Worm (Caenorhabditis elegans): ENCODE measurements around the gene Y48A6C.4.

The Y48A6C.4 gene

ce11 chrIII:11112718-11113117 is 6.9 kb upstream of the Y48A6C.4 start (continued):
- TF ChIP-seq ztf-25 (GFP tag; IDR thresholded peaks at IDR 0.05) = 0 out of 2 replicates have a peak, but pooled peaks have one; percentile 41
- no peak for TF ChIP-seq madf-6 (GFP tag; IDR thresholded peaks at IDR 0.05)
- no peak for TF ChIP-seq efl-1 (GFP tag; optimal IDR thresholded peaks at IDR 0.05)
- TF ChIP-seq ZK185.1 (tag; optimal IDR thresholded peaks at IDR 0.05; ENCODE audit: poor library complexity, severe bottlenecking) = no peak
- TF ChIP-seq lin-54 (GFP tag; optimal IDR thresholded peaks at IDR 0.05) = peak; percentile 59
- TF ChIP-seq Y56A3A.18 (GFP tag; IDR thresholded peaks at IDR 0.05) = no peak
- no peak for TF ChIP-seq sdz-38 (tag; optimal IDR thresholded peaks at IDR 0.05)
- peak; percentile 55 for TF ChIP-seq hmg-1.2 (GFP tag; IDR thresholded peaks at IDR 0.05)
- TF ChIP-seq T07F8.4 (tag; optimal IDR thresholded peaks at IDR 0.05) = no peak
- TF ChIP-seq F57A8.1 (GFP tag; optimal IDR thresholded peaks at IDR 0.05) = no peak
- TF ChIP-seq atf-7 (tag; optimal IDR thresholded peaks at IDR 0.05) = no peak
- no peak for TF ChIP-seq Y67H2A.10 (GFP tag; conservative IDR thresholded peaks at IDR 0.05)
- no peak for TF ChIP-seq lsy-27 (tag; optimal IDR thresholded peaks at IDR 0.05; ENCODE audit: borderline replicate concordance, insufficient read depth)
- TF ChIP-seq repo-1 (tag; optimal IDR thresholded peaks at IDR 0.05) = no peak
- peak; percentile 49 for TF ChIP-seq lin-40 (tag; optimal IDR thresholded peaks at IDR 0.05)
- TF ChIP-seq nhr-80 (tag; optimal IDR thresholded peaks at IDR 0.05) = peak; percentile 58
- TF ChIP-seq cebp-1 (GFP tag; IDR thresholded peaks at IDR 0.05) = no peak
- TF ChIP-seq cebp-1 (tag; optimal IDR thresholded peaks at IDR 0.05) = peak; percentile 71
- peak; percentile 55 for TF ChIP-seq K12H6.12 (tag; optimal IDR thresholded peaks at IDR 0.05)
- TF ChIP-seq zim-3 (tag; optimal IDR thresholded peaks at IDR 0.05) = no peak
- no peak for TF ChIP-seq snpc-1.1 (tag; optimal IDR thresholded peaks at IDR 0.05; ENCODE audit: insufficient read depth)
- TF ChIP-seq sptf-2 (GFP tag; optimal IDR thresholded peaks at IDR 0.05) = no peak
- TF ChIP-seq sea-2 (GFP tag; IDR thresholded peaks at IDR 0.05) = no peak
- TF ChIP-seq nfyb-1 (GFP tag; IDR thresholded peaks at IDR 0.05) = 0 out of 2 replicates have a peak, but pooled peaks have one; percentile 61
- TF ChIP-seq B0261.1 (tag; optimal IDR thresholded peaks at IDR 0.05) = no peak
- TF ChIP-seq dox-1 (GFP tag; IDR thresholded peaks at IDR 0.05) = peak; percentile 90
- no peak for TF ChIP-seq ceh-40 (GFP tag; IDR thresholded peaks at IDR 0.05)
- no peak for TF ChIP-seq nhr-27 (tag; optimal IDR thresholded peaks at IDR 0.05)
- 0 out of 2 replicates have a peak, but pooled peaks have one; percentile 38 for TF ChIP-seq ekl-4 (GFP tag; IDR thresholded peaks at IDR 0.05)
- TF ChIP-seq F49E8.2 (tag; optimal IDR thresholded peaks at IDR 0.05; ENCODE audit: insufficient read depth) = no peak
- TF ChIP-seq hrde-1 (tag; optimal IDR thresholded peaks at IDR 0.05; ENCODE audit: borderline replicate concordance) = no peak
- no peak for TF ChIP-seq nfya-2 (GFP tag; IDR thresholded peaks at IDR 0.05)
- TF ChIP-seq D2030.7 (GFP tag; IDR thresholded peaks at IDR 0.05) = no peak
- TF ChIP-seq ztf-26 (tag; optimal IDR thresholded peaks at IDR 0.05) = no peak
- no peak for TF ChIP-seq F39B2.1 (GFP tag; IDR thresholded peaks at IDR 0.05)
- TF ChIP-seq zfh-2 (GFP tag; conservative IDR thresholded peaks at IDR 0.05) = peak; percentile 81
- peak; percentile 52; the same call in 1 of the 2 replicates for TF ChIP-seq ztf-28 (GFP tag; IDR thresholded peaks at IDR 0.05)
- TF ChIP-seq let-607 (tag; optimal IDR thresholded peaks at IDR 0.05) = peak in 1 of 2 experiments; percentile 5
- TF ChIP-seq snpc-3.4 (tag; optimal IDR thresholded peaks at IDR 0.05) = no peak
- peak; percentile 87 for TF ChIP-seq attf-5 (GFP tag; optimal IDR thresholded peaks at IDR 0.05)
- TF ChIP-seq hlh-12 (tag; optimal IDR thresholded peaks at IDR 0.05) = no peak
- no peak for TF ChIP-seq ama-1 (optimal IDR thresholded peaks at IDR 0.05)
- TF ChIP-seq ama-1 (GFP tag; optimal IDR thresholded peaks at IDR 0.05) = no peak
- 0 out of 2 replicates have a peak, but pooled peaks have one; percentile 24 for TF ChIP-seq F33H1.4 (GFP tag; IDR thresholded peaks at IDR 0.05)
- peak; percentile 59; the same call in 1 of the 2 replicates for TF ChIP-seq Y53G8AR.9 (GFP tag; conservative IDR thresholded peaks at IDR 0.05)
- no peak for TF ChIP-seq F23B12.7 (tag; optimal IDR thresholded peaks at IDR 0.05; ENCODE audit: insufficient read depth)
- TF ChIP-seq ceh-79 (tag; optimal IDR thresholded peaks at IDR 0.05) = no peak
- no peak for TF ChIP-seq mes-4 (tag; optimal IDR thresholded peaks at IDR 0.05)
